Worm (Caenorhabditis elegans) whole organism, L1 larva: Measurements from ENCODE around the gene T28A11.2.

Experiments
- C04F5.9 ChIP-seq: sonication (generic microtip); optimal IDR thresholded peaks from 2 replicates; lab custom pipeline; 2016; ENCODE audit warnings: missing genetic modification characterization, missing compliant biosample characterization
- C16A3.4 ChIP-seq: fragments of 150-350 bp; optimal IDR thresholded peaks from 2 replicates; lab custom pipeline; 2014; ENCODE audit warnings: missing biosample characterization, missing genetic modification characterization
- C34B4.2 ChIP-seq: sonication (generic microtip); optimal IDR thresholded peaks from 2 replicates; lab custom pipeline; 2017; ENCODE audit warnings: mild to moderate bottlenecking, missing genetic modification characterization, missing compliant biosample characterization
- Y116A8C.19 ChIP-seq: sonication (generic microtip); optimal IDR thresholded peaks from 2 replicates; lab custom pipeline; 2016; ENCODE audit warnings: missing compliant biosample characterization, missing genetic modification characterization, borderline replicate concordance
- ama-1 ChIP-seq: fragments of 150-350 bp; optimal IDR thresholded peaks from 2 replicates; lab custom pipeline; 2014
- blmp-1 ChIP-seq: fragments of 150-350 bp; optimal IDR thresholded peaks from 2 replicates; lab custom pipeline; 2014; ENCODE audit warnings: missing biosample characterization, missing genetic modification characterization
- ceh-8 ChIP-seq: fragments of 200-800 bp; sonication (Bioruptor generic); optimal IDR thresholded peaks from 2 replicates; lab custom pipeline; 2018; ENCODE audit warnings: mild to moderate bottlenecking, missing genetic modification characterization, moderate library complexity, missing compliant biosample characterization
- ceh-82 ChIP-seq, 3 experiments: fragments of 150-350 bp in 1 of 3; sonication (generic microtip) in 2 of 3; optimal IDR thresholded peaks; 2 replicates each; lab custom pipeline; 2014 to 2017; ENCODE audit warnings: missing biosample characterization in 3 of 3, missing genetic modification characterization in 3 of 3
- ceh-88 ChIP-seq: fragments of 200-800 bp; sonication (Bioruptor generic); IDR thresholded peaks from 2 replicates; pipeline ENCODE4 v1.3.6; 2022; ENCODE audit warnings: missing genetic modification characterization, missing compliant biosample characterization
- ceh-90 ChIP-seq: sonication (generic microtip); optimal IDR thresholded peaks from 2 replicates; lab custom pipeline; 2016; ENCODE audit warnings: missing genetic modification characterization, missing compliant biosample characterization
- dsc-1 ChIP-seq: sonication (generic microtip); optimal IDR thresholded peaks from 2 replicates; lab custom pipeline; 2016; ENCODE audit warnings: mild to moderate bottlenecking, missing genetic modification characterization, missing compliant biosample characterization
- efl-1 ChIP-seq, 4 experiments: fragments of 150-350 bp; optimal IDR thresholded peaks in 3 of 4; peaks in 1 of 4; 1 replicate in 1 of 4; 2 replicates in 3 of 4; lab custom pipeline; 2014; ENCODE audit warnings: missing biosample characterization in 2 of 4, missing genetic modification characterization in 2 of 4, missing genetic modification reagents in 2 of 4
- efl-3 ChIP-seq: fragments of 200-800 bp; sonication (Bioruptor generic); optimal IDR thresholded peaks from 2 replicates; lab custom pipeline; 2018; ENCODE audit warnings: mild to moderate bottlenecking, missing genetic modification characterization, missing compliant biosample characterization
- fkh-10 ChIP-seq: sonication (generic microtip); optimal IDR thresholded peaks from 2 replicates; lab custom pipeline; 2017; ENCODE audit warnings: missing biosample characterization, missing genetic modification reagents, missing genetic modification characterization
- fkh-4 ChIP-seq: sonication (generic microtip); optimal IDR thresholded peaks from 2 replicates; lab custom pipeline; 2016; ENCODE audit warnings: missing compliant biosample characterization, missing genetic modification characterization, borderline replicate concordance
- fkh-8 ChIP-seq: sonication (generic microtip); optimal IDR thresholded peaks from 2 replicates; lab custom pipeline; 2016; ENCODE audit warnings: mild to moderate bottlenecking, missing genetic modification characterization, missing compliant biosample characterization
- fos-1 ChIP-seq: fragments of 150-350 bp; optimal IDR thresholded peaks from 2 replicates; lab custom pipeline; 2014; ENCODE audit warnings: missing biosample characterization, missing genetic modification characterization
- grh-1 ChIP-seq: fragments of 200-800 bp; sonication (Bioruptor generic); IDR thresholded peaks from 2 replicates; pipeline ENCODE4 v1.3.6; 2022; ENCODE audit warnings: missing genetic modification reagents, missing genetic modification characterization, missing compliant biosample characterization
- hlh-4 ChIP-seq: sonication (generic microtip); optimal IDR thresholded peaks from 2 replicates; lab custom pipeline; 2016; ENCODE audit warnings: mild to moderate bottlenecking, missing genetic modification characterization, missing compliant biosample characterization
- hpl-2 ChIP-seq: fragments of 150-350 bp; optimal IDR thresholded peaks from 2 replicates; lab custom pipeline; 2014; ENCODE audit warnings: missing biosample characterization, missing genetic modification reagents, missing genetic modification characterization
- isw-1 ChIP-seq: fragments of 200-800 bp; sonication (Bioruptor generic); IDR thresholded peaks from 2 replicates; pipeline ENCODE4 v1.3.6; 2022; ENCODE audit warnings: missing genetic modification characterization, missing compliant biosample characterization
- jun-1 ChIP-seq: fragments of 150-350 bp; optimal IDR thresholded peaks from 2 replicates; lab custom pipeline; 2014; ENCODE audit warnings: missing biosample characterization, missing genetic modification reagents, missing genetic modification characterization
- lin-35 ChIP-seq, 2 experiments: fragments of 150-350 bp; optimal IDR thresholded peaks; 2 replicates each; lab custom pipeline; 2014; ENCODE audit warnings: missing biosample characterization in 2 of 2, missing genetic modification characterization in 2 of 2, missing genetic modification reagents in 2 of 2
- lin-39 ChIP-seq: fragments of 150-350 bp; optimal IDR thresholded peaks from 2 replicates; lab custom pipeline; 2014; ENCODE audit warnings: missing biosample characterization, missing genetic modification reagents, missing genetic modification characterization
- lsy-2 ChIP-seq, 2 experiments: fragments of 150-350 bp; optimal IDR thresholded peaks; 2 replicates each; lab custom pipeline; 2014; ENCODE audit warnings: missing biosample characterization in 2 of 2, missing genetic modification characterization in 2 of 2
- mdl-1 ChIP-seq, 2 experiments: fragments of 150-350 bp; optimal IDR thresholded peaks; 2 replicates each; lab custom pipeline; 2014 to 2017; ENCODE audit warnings: missing biosample characterization in 2 of 2, missing genetic modification characterization in 2 of 2, inconsistent platforms in 1 of 2
- mep-1 ChIP-seq: fragments of 150-350 bp; optimal IDR thresholded peaks from 2 replicates; lab custom pipeline; 2014; ENCODE audit warnings: missing biosample characterization, missing genetic modification characterization
- nhr-11 ChIP-seq: fragments of 150-350 bp; optimal IDR thresholded peaks from 2 replicates; lab custom pipeline; 2014; ENCODE audit warnings: missing biosample characterization, missing genetic modification characterization
- nhr-71 ChIP-seq: sonication (generic microtip); optimal IDR thresholded peaks from 2 replicates; lab custom pipeline; 2016; ENCODE audit warnings: mild to moderate bottlenecking, missing genetic modification characterization, moderate library complexity, missing compliant biosample characterization
- nhr-77 ChIP-seq: fragments of 150-350 bp; optimal IDR thresholded peaks from 2 replicates; lab custom pipeline; 2014; ENCODE audit warnings: missing biosample characterization, missing genetic modification characterization
- nhr-84 ChIP-seq: sonication (generic microtip); optimal IDR thresholded peaks from 2 replicates; lab custom pipeline; 2017; ENCODE audit warnings: missing biosample characterization, missing genetic modification characterization
- nhr-85 ChIP-seq: sonication (generic microtip); peaks from one replicate; lab custom pipeline; 2016; ENCODE audit warnings: missing genetic modification characterization, inconsistent platforms, missing compliant biosample characterization
- nhr-90 ChIP-seq: sonication (generic microtip); optimal IDR thresholded peaks from 2 replicates; lab custom pipeline; 2016; ENCODE audit warnings: mild to moderate bottlenecking, missing genetic modification characterization, missing compliant biosample characterization; ENCODE audit not compliant: poor library complexity
- pax-3 ChIP-seq: fragments of 200-800 bp; sonication (Bioruptor generic); optimal IDR thresholded peaks from 2 replicates; lab custom pipeline; 2018; ENCODE audit warnings: mild to moderate bottlenecking, missing genetic modification characterization, moderate library complexity, missing compliant biosample characterization
- pqm-1 ChIP-seq: sonication (generic microtip); optimal IDR thresholded peaks from 3 replicates; lab custom pipeline; 2017; ENCODE audit warnings: missing biosample characterization, missing genetic modification characterization
- skn-1 ChIP-seq: fragments of 150-350 bp; optimal IDR thresholded peaks from 2 replicates; lab custom pipeline; 2014; ENCODE audit warnings: missing biosample characterization, missing genetic modification characterization
- snu-23 ChIP-seq: sonication (generic microtip); optimal IDR thresholded peaks from 2 replicates; lab custom pipeline; 2016; ENCODE audit warnings: missing genetic modification characterization, missing compliant biosample characterization
- sox-4 ChIP-seq: sonication (generic microtip); optimal IDR thresholded peaks from 2 replicates; lab custom pipeline; 2016; ENCODE audit warnings: missing genetic modification characterization, missing compliant biosample characterization
- sptf-1 ChIP-seq: fragments of 150-350 bp; optimal IDR thresholded peaks from 2 replicates; lab custom pipeline; 2014; ENCODE audit warnings: missing biosample characterization, missing genetic modification characterization
- sup-37 ChIP-seq: fragments of 200-800 bp; sonication (Bioruptor generic); optimal IDR thresholded peaks from 2 replicates; lab custom pipeline; 2018; ENCODE audit warnings: mild to moderate bottlenecking, missing genetic modification characterization, missing compliant biosample characterization
- tbx-2 ChIP-seq: sonication (generic microtip); optimal IDR thresholded peaks from 2 replicates; lab custom pipeline; 2016; ENCODE audit warnings: missing genetic modification characterization, missing compliant biosample characterization
- vab-15 ChIP-seq: sonication (generic microtip); optimal IDR thresholded peaks from 2 replicates; lab custom pipeline; 2017; ENCODE audit warnings: missing genotype, mild to moderate bottlenecking, missing genetic modification characterization, missing compliant biosample characterization
- zip-4 ChIP-seq: fragments of 200-800 bp; sonication (Bioruptor generic); optimal IDR thresholded peaks from 2 replicates; lab custom pipeline; 2018; ENCODE audit warnings: mild to moderate bottlenecking, missing genetic modification characterization, moderate library complexity, missing compliant biosample characterization

T28A11.2 gene

DNA sequence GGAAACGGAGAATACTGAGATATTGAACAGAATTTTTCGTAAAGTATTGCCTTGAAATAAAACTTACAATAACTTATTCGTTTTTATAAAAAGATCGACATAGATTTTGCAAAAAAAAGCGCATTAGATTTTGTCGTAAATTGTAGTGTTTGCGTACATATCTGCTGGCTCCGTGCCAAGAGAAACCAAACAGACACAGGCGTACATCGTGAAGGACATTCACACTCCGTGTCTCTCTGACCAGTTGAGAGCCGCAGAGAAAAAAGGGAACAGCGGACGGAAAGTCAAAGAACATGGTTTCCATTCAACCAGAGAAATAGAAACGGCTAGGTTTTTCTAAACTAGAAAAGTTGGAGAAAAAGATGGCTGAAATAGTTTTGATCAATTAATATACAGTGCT is 35.1 kb downstream of the T28A11.2 start, which contains the start of gene arrd-19 (continued):
- TF ChIP-seq pax-3 (tag; lab: Kevin White, UChicago) (no peak), fkh-4 (tag; lab: Kevin White, UChicago) (no peak), lin-35 (GFP tag; optimal IDR thresholded peaks at IDR 0.05; lab: Kevin White, UChicago) (peak; percentile 49 to 64), mep-1 (tag; lab: Kevin White, UChicago) (peak; percentile 88), efl-1 (optimal IDR thresholded peaks at IDR 0.05; lab: Kevin White, UChicago) (peak; percentile 74 to 75), efl-1 (GFP tag; optimal IDR thresholded peaks at IDR 0.05 in 1 of 2; lab: Kevin White, UChicago) (peak; percentile 51 to 95), hpl-2 (no peak), dsc-1 (tag; lab: Kevin White, UChicago) (peak; percentile 46), isw-1 (GFP tag; lab: Robert Waterston, UW) (peak; percentile 38; the same call in 1 of the 2 replicates), tbx-2 (tag; lab: Kevin White, UChicago) (peak; percentile 73), nhr-90 (tag; lab: Kevin White, UChicago) (peak; percentile 34), jun-1 (peak; percentile 29), efl-3 (GFP tag; lab: Kevin White, UChicago) (no peak), nhr-77 (tag; lab: Kevin White, UChicago) (peak; percentile 72), C34B4.2 (tag; lab: Kevin White, UChicago) (no peak), mdl-1 (tag; optimal IDR thresholded peaks at IDR 0.05; lab: Kevin White, UChicago) (peak in 1 of 2 experiments; percentile 71), fos-1 (tag; lab: Kevin White, UChicago) (peak; percentile 53), nhr-84 (tag; lab: Kevin White, UChicago) (no peak), C04F5.9 (tag; lab: Kevin White, UChicago) (no peak), grh-1 (GFP tag; lab: Robert Waterston, UW) (peak; percentile 72), ceh-88 (GFP tag; lab: Robert Waterston, UW) (no peak), lsy-2 (tag; optimal IDR thresholded peaks at IDR 0.05; lab: Kevin White, UChicago) (peak; percentile 75 to 81), fkh-10 (GFP tag; lab: Kevin White, UChicago) (no peak), ceh-82 (tag; optimal IDR thresholded peaks at IDR 0.05; lab: Kevin White, UChicago) (peak in 2 of 3 experiments; percentile 36 to 76), skn-1 (tag; lab: Kevin White, UChicago) (peak; percentile 52), Y116A8C.19 (tag; lab: Kevin White, UChicago) (no peak), fkh-8 (tag; lab: Kevin White, UChicago) (peak; percentile 66), vab-15 (no peak), nhr-85 (tag; lab: Kevin White, UChicago) (peak; percentile 97), pqm-1 (tag; lab: Kevin White, UChicago) (no peak), lin-39 (no peak), sox-4 (tag; lab: Kevin White, UChicago) (no peak), hlh-4 (tag; lab: Kevin White, UChicago) (no peak), sup-37 (GFP tag; lab: Kevin White, UChicago) (no peak), ama-1 (lab: Kevin White, UChicago) (no peak), ceh-8 (no peak), nhr-71 (tag; lab: Kevin White, UChicago) (peak; percentile 88), snu-23 (GFP tag; lab: Kevin White, UChicago) (peak; percentile 82), C16A3.4 (tag; lab: Kevin White, UChicago) (peak; percentile 49), nhr-11 (tag; lab: Kevin White, UChicago) (no peak), zip-4 (GFP tag; lab: Kevin White, UChicago) (no peak), sptf-1 (tag; lab: Kevin White, UChicago) (no peak)

DNA sequence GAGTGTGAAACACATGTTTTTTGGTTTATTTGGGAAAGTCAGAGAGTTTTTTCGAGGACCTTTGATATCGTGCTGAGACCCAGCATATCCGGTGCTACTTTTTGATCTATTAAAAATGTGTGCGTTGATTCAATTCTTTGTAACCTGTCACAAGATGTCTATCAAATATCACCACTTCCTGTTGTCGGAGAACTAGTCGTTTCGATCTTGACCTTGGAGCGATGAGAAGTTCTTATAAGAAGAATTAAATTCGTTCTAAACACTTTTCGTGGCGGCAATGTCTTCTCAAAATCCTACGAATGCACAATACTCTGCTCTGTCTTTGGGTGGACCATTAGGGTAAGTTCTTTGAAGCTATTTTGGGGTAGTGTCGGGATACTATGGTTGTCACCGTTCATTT is 35.9 kb downstream of the T28A11.2 start, which contains the start of gene F35F10.1:
Gene F35F10.1, plus strand, starts transcription at position 200 of the 400 bp plus-strand sequence.
- no peak for TF ChIP-seq ceh-90 (tag; lab: Kevin White, UChicago)
- TF ChIP-seq grh-1 (GFP tag; lab: Robert Waterston, UW): peak; percentile 9; the same call in 1 of the 2 replicates
- TF ChIP-seq blmp-1 (tag; lab: Kevin White, UChicago): peak; percentile 37
- peak; percentile 69 for TF ChIP-seq nhr-85 (tag; lab: Kevin White, UChicago)
